Fruit fly (Drosophila melanogaster) whole organism, wandering third instar larva: ENCODE data around the gene CG31933.

ENCODE experiments used
- Abd-B ChIP-seq: fragments of >200 bp; optimal IDR thresholded peaks from 2 replicates; lab custom pipeline; 2017; ENCODE audit warnings: missing biosample characterization, missing genetic modification characterization
- CG32264 ChIP-seq: fragments of 200-800 bp; sonication (Bioruptor generic); optimal IDR thresholded peaks from 2 replicates; lab custom pipeline; 2016; ENCODE audit warnings: missing biosample characterization, missing genetic modification characterization
- CG9705 ChIP-seq: fragments of 200-800 bp; sonication (Bioruptor generic); optimal IDR thresholded peaks from 2 replicates; lab custom pipeline; 2018; ENCODE audit warnings: missing biosample characterization, mild to moderate bottlenecking, missing genetic modification characterization
- CrebA ChIP-seq: fragments of 200-800 bp; sonication (Bioruptor generic); optimal IDR thresholded peaks from 2 replicates; lab custom pipeline; 2016; ENCODE audit warnings: missing biosample characterization, mild to moderate bottlenecking, missing genetic modification characterization, borderline replicate concordance
- Dfd ChIP-seq: fragments of >200 bp; optimal IDR thresholded peaks from 2 replicates; lab custom pipeline; 2017; ENCODE audit warnings: missing biosample characterization, missing genetic modification characterization
- Dif ChIP-seq: fragments of 200-275, 200-300 bp; sonication (Bioruptor generic); optimal IDR thresholded peaks from 2 replicates; lab custom pipeline; 2018; ENCODE audit warnings: missing biosample characterization, missing genetic modification characterization; ENCODE audit not compliant: partially characterized antibody
- Hnf4 ChIP-seq: fragments of 200-800 bp; sonication (Bioruptor generic); optimal IDR thresholded peaks from 2 replicates; lab custom pipeline; 2016; ENCODE audit warnings: missing biosample characterization, mild to moderate bottlenecking, missing genetic modification characterization
- Hr78 ChIP-seq: fragments of >200 bp; optimal IDR thresholded peaks from 2 replicates; lab custom pipeline; 2017; ENCODE audit warnings: missing biosample characterization, missing genetic modification characterization
- Hr83 ChIP-seq: fragments of 200-300 bp; sonication (Bioruptor generic); optimal IDR thresholded peaks from 2 replicates; lab custom pipeline; 2016; ENCODE audit warnings: missing biosample characterization, mild to moderate bottlenecking, missing genetic modification characterization, moderate library complexity; ENCODE audit not compliant: poor library complexity, severe bottlenecking
- Jra ChIP-seq: sonication (Bioruptor generic); optimal IDR thresholded peaks from 2 replicates; lab custom pipeline; 2016; ENCODE audit warnings: missing biosample characterization, missing genetic modification characterization
- Mio ChIP-seq: sonication (Bioruptor generic); optimal IDR thresholded peaks from 2 replicates; lab custom pipeline; 2016; ENCODE audit warnings: missing biosample characterization, missing genetic modification characterization
- Myc ChIP-seq: fragments of >200 bp; optimal IDR thresholded peaks from 2 replicates; lab custom pipeline; 2017
- N ChIP-seq: fragments of >200 bp; optimal IDR thresholded peaks from 2 replicates; lab custom pipeline; 2018; ENCODE audit warnings: missing biosample characterization, missing external identifiers, missing genetic modification characterization
- Vsx2 ChIP-seq: fragments of 200-300, 225-300 bp; sonication (Bioruptor generic); optimal IDR thresholded peaks from 2 replicates; lab custom pipeline; 2018; ENCODE audit warnings: missing biosample characterization, missing genetic modification characterization; ENCODE audit not compliant: partially characterized antibody
- br ChIP-seq: fragments of 200-800 bp; sonication (Bioruptor generic); optimal IDR thresholded peaks from 2 replicates; lab custom pipeline; 2016; ENCODE audit warnings: missing biosample characterization, missing genetic modification characterization
- brk ChIP-seq: fragments of 200-800 bp; sonication (Bioruptor generic); optimal IDR thresholded peaks from 2 replicates; lab custom pipeline; 2016; ENCODE audit warnings: missing biosample characterization, mild to moderate bottlenecking, missing genetic modification characterization
- dl ChIP-seq, 2 experiments: fragments of 175-275, 200-275 bp in 1 of 2; fragments of 200-275 bp in 1 of 2; sonication (Bioruptor generic); optimal IDR thresholded peaks; lab custom pipeline; 2018; ENCODE audit warnings: mild to moderate bottlenecking in 2 of 2, missing biosample characterization in 2 of 2, missing genetic modification characterization in 2 of 2, moderate library complexity in 2 of 2; ENCODE audit not compliant: partially characterized antibody in 2 of 2, insufficient read depth in 1 of 2
- dmrt93B ChIP-seq: fragments of 200-800 bp; sonication (Bioruptor generic); optimal IDR thresholded peaks from 2 replicates; lab custom pipeline; 2018; ENCODE audit warnings: missing biosample characterization, mild to moderate bottlenecking, missing genetic modification characterization
- dsf ChIP-seq: sonication (Bioruptor generic); optimal IDR thresholded peaks from 2 replicates; lab custom pipeline; 2016; ENCODE audit warnings: missing biosample characterization, missing genetic modification characterization, borderline replicate concordance
- ey ChIP-seq: fragments of 200-800 bp; sonication (Bioruptor generic); optimal IDR thresholded peaks from 2 replicates; lab custom pipeline; 2016; ENCODE audit warnings: missing biosample characterization, missing genetic modification characterization
- foxo ChIP-seq, 2 experiments: fragments of 200-800 bp; sonication (Bioruptor generic); optimal IDR thresholded peaks; 2 replicates in 1 of 2; 3 replicates in 1 of 2; lab custom pipeline; 2016 to 2017; ENCODE audit warnings: missing biosample characterization in 2 of 2, missing genetic modification characterization in 2 of 2
- fru ChIP-seq: fragments of 200-800 bp; sonication (Bioruptor generic); optimal IDR thresholded peaks from 3 replicates; lab custom pipeline; 2016; ENCODE audit warnings: missing biosample characterization, mild to moderate bottlenecking, missing genetic modification characterization
- h ChIP-seq: fragments of 200-800 bp; sonication (Bioruptor generic); optimal IDR thresholded peaks from 3 replicates; lab custom pipeline; 2016; ENCODE audit warnings: missing biosample characterization, mild to moderate bottlenecking, missing genetic modification characterization
- jim ChIP-seq: fragments of 175-275, 200-325 bp; sonication (Bioruptor generic); optimal IDR thresholded peaks from 2 replicates; lab custom pipeline; 2016; ENCODE audit warnings: missing biosample characterization, mild to moderate bottlenecking, missing genetic modification characterization
- lola ChIP-seq: fragments of >200 bp; optimal IDR thresholded peaks from 2 replicates; lab custom pipeline; 2017; ENCODE audit warnings: missing biosample characterization, missing genetic modification characterization
- pan ChIP-seq: fragments of >200 bp; optimal IDR thresholded peaks from 2 replicates; lab custom pipeline; 2017
- psq ChIP-seq: fragments of 200-800 bp; sonication (Bioruptor generic); optimal IDR thresholded peaks from 3 replicates; lab custom pipeline; 2017; ENCODE audit warnings: missing biosample characterization, mild to moderate bottlenecking, missing genetic modification characterization, moderate library complexity
- sage ChIP-seq: fragments of 200-800 bp; sonication (Bioruptor generic); optimal IDR thresholded peaks from 2 replicates; lab custom pipeline; 2016; ENCODE audit warnings: missing biosample characterization, mild to moderate bottlenecking, missing genetic modification characterization
- sv ChIP-seq: fragments of 200-800 bp; sonication (Bioruptor generic); optimal IDR thresholded peaks from 3 replicates; lab custom pipeline; 2016; ENCODE audit warnings: missing biosample characterization, missing genetic modification characterization
- tai ChIP-seq: sonication (Bioruptor generic); optimal IDR thresholded peaks from 2 replicates; lab custom pipeline; 2016; ENCODE audit warnings: missing biosample characterization, missing genetic modification characterization
- usp ChIP-seq: fragments of >200 bp; optimal IDR thresholded peaks from 2 replicates; lab custom pipeline; 2017; ENCODE audit warnings: missing biosample characterization, missing genetic modification characterization
- woc ChIP-seq: sonication (Bioruptor generic); optimal IDR thresholded peaks from 2 replicates; lab custom pipeline; 2016; ENCODE audit warnings: missing biosample characterization, mild to moderate bottlenecking, missing genetic modification characterization

The CG31933 gene

dm6 chr2L:1837717-1838368 is 14.7 kb upstream of the CG31933 start:
- TF ChIP-seq usp (GFP tag; lab: Kevin White, UChicago) (no peak), psq (GFP tag; lab: Kevin White, UChicago) (no peak), CG9705 (no peak), fru (GFP tag; lab: Kevin White, UChicago) (no peak), N (GFP tag; lab: Kevin White, UChicago) (no peak), h (GFP tag; lab: Kevin White, UChicago) (no peak), CG32264 (GFP tag; lab: Kevin White, UChicago) (no peak), Hr83 (no peak), lola (GFP tag; lab: Kevin White, UChicago) (no peak), Dif (GFP tag; lab: Kevin White, UChicago) (no peak), Hr78 (GFP tag; lab: Kevin White, UChicago) (no peak), CrebA (GFP tag; lab: Kevin White, UChicago) (no peak), tai (GFP tag; lab: Kevin White, UChicago) (no peak), jim (GFP tag; lab: Kevin White, UChicago) (no peak), brk (GFP tag; lab: Kevin White, UChicago) (no peak), Myc (no peak), Jra (no peak)

dm6 chr2L:1836238-1836637 is 13.1 kb upstream of the CG31933 start, which contains the start of gene wry:
TSS of gene wry (plus strand) at chr2L:1836538.
- no peak for TF ChIP-seq sv
- no peak for TF ChIP-seq Hr83

dm6 chr2L:1832465-1832864 is 9.3 kb upstream of the CG31933 start, which contains the start of gene c-cup:
TSS of gene c-cup (minus strand) at chr2L:1832565.
- TF ChIP-seq h (GFP tag; lab: Kevin White, UChicago): no peak
- TF ChIP-seq ey (GFP tag; lab: Kevin White, UChicago): no peak
- TF ChIP-seq jim (GFP tag; lab: Kevin White, UChicago): no peak
- TF ChIP-seq foxo (GFP tag; optimal IDR thresholded peaks at IDR 0.05; lab: Kevin White, UChicago): no peak
- no peak for TF ChIP-seq pan (lab: Kevin White, UChicago)
- TF ChIP-seq Abd-B (GFP tag; lab: Kevin White, UChicago): no peak
- no peak for TF ChIP-seq lola (GFP tag; lab: Kevin White, UChicago)
- TF ChIP-seq CG32264 (GFP tag; lab: Kevin White, UChicago): no peak
- TF ChIP-seq dmrt93B: no peak
- TF ChIP-seq Mio (GFP tag; lab: Kevin White, UChicago): no peak
- no peak for TF ChIP-seq dl (GFP tag; optimal IDR thresholded peaks at IDR 0.05; lab: Kevin White, UChicago; ENCODE audit: insufficient read depth in 1 of 2, partially characterized antibody in 2 of 2)
- no peak for TF ChIP-seq Jra
- TF ChIP-seq sage (GFP tag; lab: Kevin White, UChicago): no peak
- no peak for TF ChIP-seq woc (GFP tag; lab: Kevin White, UChicago)
- no peak for TF ChIP-seq Vsx2 (GFP tag; lab: Kevin White, UChicago)
- no peak for TF ChIP-seq Hnf4 (GFP tag; lab: Kevin White, UChicago)

dm6 chr2L:1828282-1828681 is 5.2 kb upstream of the CG31933 start:
- TF ChIP-seq sv: no peak
- TF ChIP-seq CrebA (GFP tag; lab: Kevin White, UChicago): no peak
- TF ChIP-seq dsf (GFP tag; lab: Kevin White, UChicago): no peak
- no peak for TF ChIP-seq sage (GFP tag; lab: Kevin White, UChicago)
- no peak for TF ChIP-seq N (GFP tag; lab: Kevin White, UChicago)
- no peak for TF ChIP-seq Dif (GFP tag; lab: Kevin White, UChicago)
- no peak for TF ChIP-seq Hnf4 (GFP tag; lab: Kevin White, UChicago)
- no peak for TF ChIP-seq woc (GFP tag; lab: Kevin White, UChicago)
- no peak for TF ChIP-seq jim (GFP tag; lab: Kevin White, UChicago)
- TF ChIP-seq Myc: no peak
- no peak for TF ChIP-seq Vsx2 (GFP tag; lab: Kevin White, UChicago)
- no peak for TF ChIP-seq CG32264 (GFP tag; lab: Kevin White, UChicago)
- TF ChIP-seq lola (GFP tag; lab: Kevin White, UChicago): no peak
- no peak for TF ChIP-seq br (GFP tag; lab: Kevin White, UChicago)
- no peak for TF ChIP-seq Dfd (GFP tag; lab: Kevin White, UChicago)
- no peak for TF ChIP-seq psq (GFP tag; lab: Kevin White, UChicago)
- TF ChIP-seq, all 38 proteins: peak for 0
